Worm (Caenorhabditis elegans) whole organism, L1 larva: ENCODE results near the gene mig-39.

Experiments used
- aly-2 ChIP-seq: fragments of 150-350 bp; optimal IDR thresholded peaks from 2 replicates; lab custom pipeline; 2014; ENCODE audit warnings: missing biosample characterization, missing genetic modification characterization
- egl-27 ChIP-seq, 2 experiments: fragments of 150-350 bp in 1 of 2; sonication (generic microtip); optimal IDR thresholded peaks; 3 replicates each; lab custom pipeline; 2017 to 2018; ENCODE audit warnings: missing biosample characterization in 2 of 2, missing genetic modification characterization in 2 of 2, missing genetic modification reagents in 2 of 2
- fkh-4 ChIP-seq: sonication (generic microtip); optimal IDR thresholded peaks from 2 replicates; lab custom pipeline; 2016; ENCODE audit warnings: missing compliant biosample characterization, missing genetic modification characterization, borderline replicate concordance
- fos-1 ChIP-seq: fragments of 150-350 bp; optimal IDR thresholded peaks from 2 replicates; lab custom pipeline; 2014; ENCODE audit warnings: missing biosample characterization, missing genetic modification characterization
- irx-1 ChIP-seq: sonication (generic microtip); optimal IDR thresholded peaks from 2 replicates; lab custom pipeline; 2016; ENCODE audit warnings: missing genetic modification characterization, missing compliant biosample characterization
- nhr-237 ChIP-seq: fragments of 150-350 bp; optimal IDR thresholded peaks from 2 replicates; lab custom pipeline; 2014; ENCODE audit warnings: missing biosample characterization, missing genetic modification characterization
- sox-4 ChIP-seq: sonication (generic microtip); optimal IDR thresholded peaks from 2 replicates; lab custom pipeline; 2016; ENCODE audit warnings: missing genetic modification characterization, missing compliant biosample characterization
- swsn-7 ChIP-seq: sonication (generic microtip); optimal IDR thresholded peaks from 2 replicates; lab custom pipeline; 2016; ENCODE audit warnings: missing genetic modification characterization, missing compliant biosample characterization
- unc-130 ChIP-seq: fragments of 150-350 bp; optimal IDR thresholded peaks from 2 replicates; lab custom pipeline; 2017; ENCODE audit warnings: missing biosample characterization, missing genetic modification characterization, inconsistent platforms
- unc-62 ChIP-seq: fragments of 150-350 bp; optimal IDR thresholded peaks from 2 replicates; lab custom pipeline; 2014; ENCODE audit warnings: missing biosample characterization, missing genetic modification reagents, missing genetic modification characterization

DNA sequence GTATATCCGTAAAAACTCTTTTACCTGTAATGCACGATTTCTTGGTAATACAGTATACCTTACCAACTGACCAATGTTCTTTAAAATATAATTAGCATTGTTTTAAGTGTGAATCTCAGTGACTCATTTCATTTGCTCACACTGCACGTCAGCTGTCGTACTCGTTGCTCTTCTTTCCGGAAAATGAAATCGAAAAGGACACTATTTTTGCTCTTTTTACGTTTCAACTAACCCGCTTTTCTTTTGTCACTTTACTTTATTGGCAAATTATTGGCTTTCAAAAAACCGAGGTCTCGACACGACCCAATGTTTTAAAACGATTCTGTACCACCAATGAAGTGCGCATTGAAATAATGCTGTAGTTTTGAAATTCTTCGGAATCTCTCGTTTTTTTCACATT is 13.5 kb downstream of the mig-39 start, which contains the start of gene F42H10.6:
- no peak for TF ChIP-seq sox-4 (tag; lab: Kevin White, UChicago)
- no peak for TF ChIP-seq egl-27 (tag; optimal IDR thresholded peaks at IDR 0.05; lab: Kevin White, UChicago)
- no peak for TF ChIP-seq irx-1 (tag; lab: Kevin White, UChicago)
- TF ChIP-seq aly-2 (tag; lab: Kevin White, UChicago): no peak
- TF ChIP-seq fkh-4: no peak
- TF ChIP-seq unc-62 (GFP tag; lab: Kevin White, UChicago): no peak
- TF ChIP-seq fos-1 (tag; lab: Kevin White, UChicago): no peak
- TF ChIP-seq unc-130: no peak
- no peak for TF ChIP-seq swsn-7 (tag; lab: Kevin White, UChicago)
- no peak for TF ChIP-seq nhr-237 (tag; lab: Kevin White, UChicago)
